Fruit fly (Drosophila melanogaster): ENCODE results near the gene Sid.

The Sid gene

dm6 chr3R:28620813-28621212 lies 49.7 kb upstream of the Sid start (continued):
- TF ChIP-seq CG42726 (GFP tag; IDR thresholded peaks at IDR 0.05; ENCODE audit: partially characterized antibody) = no peak
- no peak for TF ChIP-seq pan (optimal IDR thresholded peaks at IDR 0.05)
- TF ChIP-seq pan (GFP tag; optimal IDR thresholded peaks at IDR 0.05 in 1 of 2, IDR thresholded peaks at IDR 0.05 in 1 of 2) = no peak
- TF ChIP-seq ken (GFP tag; IDR thresholded peaks at IDR 0.05) = no peak
- no peak for TF ChIP-seq bowl (GFP tag; IDR thresholded peaks at IDR 0.05)
- peak; percentile 71 for TF ChIP-seq sens (GFP tag)
- TF ChIP-seq CG7357 (GFP tag; IDR thresholded peaks at IDR 0.05) = no peak
- TF ChIP-seq CG10462 (GFP tag; optimal IDR thresholded peaks at IDR 0.05) = no peak
- TF ChIP-seq Ets65A (GFP tag) = peak; percentile 77
- no peak for TF ChIP-seq CG13296 (GFP tag; optimal IDR thresholded peaks at IDR 0.05)

DNA sequence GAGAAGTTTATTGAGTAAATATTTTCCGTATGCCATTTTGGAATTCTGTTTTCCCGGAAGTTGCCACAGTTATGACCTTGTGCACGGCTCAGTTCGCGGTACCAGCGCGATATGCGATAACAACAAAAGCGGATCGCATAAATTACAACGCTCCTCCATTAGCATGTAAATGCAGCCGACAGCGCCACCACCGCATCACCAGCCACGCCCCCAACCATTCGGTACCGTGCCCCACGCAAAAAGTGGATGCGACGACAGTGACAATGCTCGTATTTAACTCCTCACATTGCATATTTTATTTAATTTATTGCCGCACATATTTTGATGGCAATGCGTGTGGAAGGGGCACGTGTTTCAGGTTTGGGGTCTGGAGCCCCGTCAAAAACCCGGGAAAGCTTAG lies 47.4 kb upstream of the Sid start:
- TF ChIP-seq vvl (GFP tag; IDR thresholded peaks at IDR 0.05) (peak; percentile 52; the same call in 1 of the 2 replicates), sr (GFP tag; IDR thresholded peaks at IDR 0.05) (peak; percentile 70; the same call in 2 of the 3 replicates), Hr78 (GFP tag; optimal IDR thresholded peaks at IDR 0.05) (no peak), Dad (GFP tag; optimal IDR thresholded peaks at IDR 0.05) (no peak), Optix (GFP tag; IDR thresholded peaks at IDR 0.05) (0 out of 3 replicates have a peak, but pooled peaks have one; percentile 30)

dm6 chr3R:28623564-28623963 lies 46.9 kb upstream of the Sid start:
- TF ChIP-seq unpg (GFP tag; optimal IDR thresholded peaks at IDR 0.05) (peak; percentile 32), Hr51 (GFP tag; optimal IDR thresholded peaks at IDR 0.05) (peak in 1 of 2 experiments; percentile 59), Max (GFP tag; optimal IDR thresholded peaks at IDR 0.05) (no peak), gem (tag; optimal IDR thresholded peaks at IDR 0.05) (peak; percentile 57), dmrt11E (tag; optimal IDR thresholded peaks at IDR 0.05) (peak; percentile 20), bsh (GFP tag; optimal IDR thresholded peaks at IDR 0.05) (peak in 1 of 2 experiments; percentile 33), CG17361 (GFP tag; IDR thresholded peaks at IDR 0.05) (0 out of 3 replicates have a peak, but pooled peaks have one; percentile 28), Ravus (GFP tag; IDR thresholded peaks at IDR 0.05) (no peak), her (GFP tag; optimal IDR thresholded peaks at IDR 0.05) (no peak), CG2678 (tag; optimal IDR thresholded peaks at IDR 0.05) (peak; percentile 35), Ets65A (GFP tag) (peak; percentile 23), bcd (GFP tag; optimal IDR thresholded peaks at IDR 0.05) (no peak), row (GFP tag; IDR thresholded peaks at IDR 0.05) (peak; percentile 51; the same call in 2 of the 3 replicates), sens (GFP tag) (peak; percentile 83), CG12236 (GFP tag; optimal IDR thresholded peaks at IDR 0.05) (no peak), Hr39 (optimal IDR thresholded peaks at IDR 0.05) (no peak), CG18262 (tag; optimal IDR thresholded peaks at IDR 0.05) (peak; percentile 22), phol (tag; optimal IDR thresholded peaks at IDR 0.05) (peak; percentile 43), CG15011 (GFP tag; optimal IDR thresholded peaks at IDR 0.05) (no peak), CG11560 (tag; IDR thresholded peaks at IDR 0.05) (no peak), CG12769 (tag; optimal IDR thresholded peaks at IDR 0.05) (no peak), Ssrp (tag; optimal IDR thresholded peaks at IDR 0.05) (peak; percentile 28), chm (GFP tag; IDR thresholded peaks at IDR 0.05) (no peak), fd64A (GFP tag; optimal IDR thresholded peaks at IDR 0.05) (no peak), CG2712 (tag; optimal IDR thresholded peaks at IDR 0.05) (peak; percentile 35), CG4617 (GFP tag; optimal IDR thresholded peaks at IDR 0.05; ENCODE audit: borderline replicate concordance) (no peak), zf30C (GFP tag; optimal IDR thresholded peaks at IDR 0.05) (peak; percentile 39), Hmr (GFP tag; optimal IDR thresholded peaks at IDR 0.05) (no peak), HLHmδ (GFP tag; optimal IDR thresholded peaks at IDR 0.05) (no peak), CG3407 (GFP tag; optimal IDR thresholded peaks at IDR 0.05) (no peak), Blimp-1 (GFP tag; optimal IDR thresholded peaks at IDR 0.05) (peak; percentile 38), crp (GFP tag; optimal IDR thresholded peaks at IDR 0.05) (no peak), chn (GFP tag; optimal IDR thresholded peaks at IDR 0.05) (no peak), CG14965 (GFP tag; optimal IDR thresholded peaks at IDR 0.05; ENCODE audit: borderline replicate concordance) (no peak), ato (GFP tag; IDR thresholded peaks at IDR 0.05; ENCODE audit: partially characterized antibody) (no peak)
